Fruit fly (Drosophila melanogaster): ENCODE measurements around the gene Mulk.

- no peak for TF ChIP-seq psq (optimal IDR thresholded peaks at IDR 0.05)
- no peak for TF ChIP-seq Dll (optimal IDR thresholded peaks at IDR 0.05)
- TF ChIP-seq pan (optimal IDR thresholded peaks at IDR 0.05) = no peak
- no peak for TF ChIP-seq EcR (GFP tag; optimal IDR thresholded peaks at IDR 0.05)
- TF ChIP-seq usp (GFP tag; optimal IDR thresholded peaks at IDR 0.05) = no peak
- no peak for TF ChIP-seq CG8478 (optimal IDR thresholded peaks at IDR 0.05)
Measured at dm6 chr2L:10310614-10311382, 40.9 kb downstream of the Mulk start, which contains the start of gene Cdk5alpha.

All from whole organism.